Worm (Caenorhabditis elegans) whole organism, young adult: ENCODE data around the gene sru-7.
A peak's percentile ranks its signal among the peaks of the same experiment; 100 is the strongest.

Source experiments
- B0336.3 ChIP-seq: fragments of 200-800 bp; sonication (Bioruptor generic); IDR thresholded peaks from 2 replicates; pipeline ENCODE4 v1.3.6; 2022; ENCODE audit warnings: missing genetic modification characterization, missing compliant biosample characterization
- C06A6.2 ChIP-seq: fragments of 200-800 bp; sonication (Bioruptor generic); conservative IDR thresholded peaks from 2 replicates; pipeline ENCODE4 v1.3.6; 2022; ENCODE audit warnings: missing genetic modification characterization, missing compliant biosample characterization
- C17E4.6 ChIP-seq: fragments of 200-800 bp; sonication (Bioruptor generic); IDR thresholded peaks from 2 replicates; pipeline ENCODE4 v1.3.6; 2022; ENCODE audit warnings: missing genetic modification reagents, missing genetic modification characterization, missing compliant biosample characterization
- D2030.7 ChIP-seq: fragments of 200-800 bp; sonication (Bioruptor generic); IDR thresholded peaks from 2 replicates; pipeline ENCODE4 v1.3.6; 2022; ENCODE audit warnings: missing genetic modification reagents, missing genetic modification characterization, missing compliant biosample characterization
- F33H1.4 ChIP-seq: fragments of 200-800 bp; sonication (Bioruptor generic); IDR thresholded peaks from 2 replicates; pipeline ENCODE4 v1.3.6; 2022; ENCODE audit warnings: missing genetic modification reagents, missing genetic modification characterization, missing compliant biosample characterization
- F52B5.7 ChIP-seq: sonication (generic microtip); optimal IDR thresholded peaks from 2 replicates; lab custom pipeline; 2016; ENCODE audit warnings: mild to moderate bottlenecking, missing genetic modification characterization, missing compliant biosample characterization
- F55B11.4 ChIP-seq: sonication (generic microtip); optimal IDR thresholded peaks from 2 replicates; lab custom pipeline; 2016; ENCODE audit warnings: missing compliant biosample characterization, missing genetic modification characterization, borderline replicate concordance; ENCODE audit not compliant: insufficient read depth
- K12H6.12 ChIP-seq: fragments of 200-800 bp; sonication (Bioruptor generic); optimal IDR thresholded peaks from 2 replicates; lab custom pipeline; 2018; ENCODE audit warnings: mild to moderate bottlenecking, missing genetic modification characterization, missing compliant biosample characterization
- Y53G8AR.9 ChIP-seq: fragments of 200-800 bp; sonication (Bioruptor generic); conservative IDR thresholded peaks from 2 replicates; pipeline ENCODE4 v1.3.6; 2022; ENCODE audit warnings: missing genetic modification reagents, missing genetic modification characterization, missing compliant biosample characterization
- Y56A3A.18 ChIP-seq: fragments of 200-800 bp; sonication (Bioruptor generic); IDR thresholded peaks from 2 replicates; pipeline ENCODE4 v1.3.6; 2022; ENCODE audit warnings: missing genetic modification reagents, missing genetic modification characterization, missing compliant biosample characterization
- Y95B8A.8 ChIP-seq: fragments of 200-800 bp; sonication (Bioruptor generic); IDR thresholded peaks from 2 replicates; pipeline ENCODE4 v1.3.6; 2022; ENCODE audit warnings: missing genetic modification reagents, missing genetic modification characterization, missing compliant biosample characterization
- ZK185.1 ChIP-seq: sonication (generic microtip); optimal IDR thresholded peaks from 2 replicates; lab custom pipeline; 2016; ENCODE audit warnings: mild to moderate bottlenecking, missing genetic modification characterization, missing compliant biosample characterization; ENCODE audit not compliant: poor library complexity, severe bottlenecking
- attf-3 ChIP-seq: fragments of 200-800 bp; sonication (Bioruptor generic); conservative IDR thresholded peaks from 2 replicates; pipeline ENCODE4 v1.3.6; 2022; ENCODE audit warnings: missing genetic modification reagents, missing genetic modification characterization, missing compliant biosample characterization
- bed-2 ChIP-seq: fragments of 200-800 bp; sonication (Bioruptor generic); IDR thresholded peaks from 2 replicates; pipeline ENCODE4 v1.3.6; 2022; ENCODE audit warnings: missing genetic modification reagents, missing genetic modification characterization, missing compliant biosample characterization
- ccch-3 ChIP-seq: fragments of 200-800 bp; sonication (Bioruptor generic); optimal IDR thresholded peaks from 2 replicates; lab custom pipeline; 2018; ENCODE audit warnings: mild to moderate bottlenecking, missing genetic modification characterization, missing compliant biosample characterization
- cebp-2 ChIP-seq: fragments of 200-800 bp; sonication (Bioruptor generic); IDR thresholded peaks from 2 replicates; pipeline ENCODE4 v1.3.6; 2022; ENCODE audit warnings: missing genetic modification characterization, missing compliant biosample characterization
- ceh-27 ChIP-seq: fragments of 200-800 bp; sonication (Bioruptor generic); optimal IDR thresholded peaks from 2 replicates; lab custom pipeline; 2018; ENCODE audit warnings: mild to moderate bottlenecking, missing genetic modification characterization, moderate library complexity, missing compliant biosample characterization
- ceh-91 ChIP-seq: fragments of 200-800 bp; sonication (Bioruptor generic); IDR thresholded peaks from 2 replicates; pipeline ENCODE4 v1.3.6; 2022; ENCODE audit warnings: missing genetic modification reagents, missing genetic modification characterization, missing compliant biosample characterization
- dox-1 ChIP-seq: fragments of 200-800 bp; sonication (Bioruptor generic); IDR thresholded peaks from 2 replicates; pipeline ENCODE4 v1.3.6; 2022; ENCODE audit warnings: missing genetic modification reagents, missing genetic modification characterization, missing compliant biosample characterization
- egl-18 ChIP-seq: fragments of 200-800 bp; sonication (Bioruptor generic); IDR thresholded peaks from 2 replicates; pipeline ENCODE4 v1.3.6; 2022; ENCODE audit warnings: missing genetic modification reagents, missing genetic modification characterization, missing compliant biosample characterization
- egl-44 ChIP-seq: fragments of 200-800 bp; sonication (Bioruptor generic); IDR thresholded peaks from 2 replicates; pipeline ENCODE4 v1.3.6; 2022; ENCODE audit warnings: missing genetic modification reagents, missing genetic modification characterization, missing compliant biosample characterization
- hlh-12 ChIP-seq: sonication (generic microtip); optimal IDR thresholded peaks from 2 replicates; lab custom pipeline; 2016; ENCODE audit warnings: missing genetic modification characterization, missing compliant biosample characterization
- hmg-20 ChIP-seq: fragments of 200-800 bp; sonication (Bioruptor generic); IDR thresholded peaks from 2 replicates; pipeline ENCODE4 v1.3.6; 2022; ENCODE audit warnings: missing genetic modification reagents, missing genetic modification characterization, missing compliant biosample characterization
- lag-1 ChIP-seq: fragments of 200-800 bp; sonication (Bioruptor generic); IDR thresholded peaks from 2 replicates; pipeline ENCODE4 v1.3.6; 2022; ENCODE audit warnings: missing genetic modification reagents, missing genetic modification characterization, missing compliant biosample characterization
- lin-26 ChIP-seq: fragments of 200-800 bp; sonication (Bioruptor generic); IDR thresholded peaks from 2 replicates; pipeline ENCODE4 v1.3.6; 2022; ENCODE audit warnings: missing genetic modification reagents, missing genetic modification characterization, missing compliant biosample characterization
- lin-35 ChIP-seq, 3 experiments: fragments of 150-350 bp in 2 of 3; sonication (generic microtip) in 1 of 3; optimal IDR thresholded peaks; 2 replicates each; lab custom pipeline; 2014 to 2018; ENCODE audit warnings: missing biosample characterization in 3 of 3, missing genetic modification characterization in 3 of 3, missing genetic modification reagents in 3 of 3
- lin-40 ChIP-seq: sonication (generic microtip); optimal IDR thresholded peaks from 2 replicates; lab custom pipeline; 2016; ENCODE audit warnings: missing genetic modification characterization, mild to moderate bottlenecking, missing compliant biosample characterization, missing genotype, missing genetic modification reagents
- lin-54 ChIP-seq: fragments of 200-800 bp; sonication (Bioruptor generic); optimal IDR thresholded peaks from 2 replicates; lab custom pipeline; 2018; ENCODE audit warnings: mild to moderate bottlenecking, missing genetic modification characterization, missing compliant biosample characterization
- lsl-1 ChIP-seq: fragments of 200-800 bp; sonication (Bioruptor generic); optimal IDR thresholded peaks from 2 replicates; lab custom pipeline; 2018; ENCODE audit warnings: mild to moderate bottlenecking, missing genetic modification characterization, moderate library complexity, missing compliant biosample characterization
- madf-6 ChIP-seq: fragments of 200-800 bp; sonication (Bioruptor generic); IDR thresholded peaks from 2 replicates; pipeline ENCODE4 v1.3.6; 2022; ENCODE audit warnings: missing genetic modification reagents, missing genetic modification characterization, missing compliant biosample characterization
- mel-28 ChIP-seq: sonication (generic microtip); optimal IDR thresholded peaks from 2 replicates; lab custom pipeline; 2016; ENCODE audit warnings: borderline replicate concordance, mild to moderate bottlenecking, missing genetic modification characterization, missing compliant biosample characterization
- nhr-90 ChIP-seq: sonication (generic microtip); optimal IDR thresholded peaks from 2 replicates; lab custom pipeline; 2016; ENCODE audit warnings: missing genotype, mild to moderate bottlenecking, missing genetic modification characterization, missing compliant biosample characterization
- pbrm-1 ChIP-seq: fragments of 200-800 bp; sonication (Bioruptor generic); IDR thresholded peaks from 2 replicates; pipeline ENCODE4 v1.3.6; 2022; ENCODE audit warnings: missing genetic modification reagents, missing genetic modification characterization, missing compliant biosample characterization
- rcor-1 ChIP-seq: fragments of 200-800 bp; sonication (Bioruptor generic); IDR thresholded peaks from 2 replicates; pipeline ENCODE4 v1.3.6; 2022; ENCODE audit warnings: missing genetic modification reagents, missing genetic modification characterization, missing compliant biosample characterization
- rec-8 ChIP-seq, 2 experiments: sonication (generic microtip); optimal IDR thresholded peaks; 2 replicates each; lab custom pipeline; 2016; ENCODE audit warnings: mild to moderate bottlenecking in 2 of 2, missing genetic modification characterization in 2 of 2, missing genetic modification reagents in 2 of 2, missing genotype in 2 of 2, missing biosample characterization in 1 of 2, missing compliant biosample characterization in 1 of 2, moderate library complexity in 1 of 2
- sdz-38 ChIP-seq: sonication (generic microtip); optimal IDR thresholded peaks from 2 replicates; lab custom pipeline; 2016; ENCODE audit warnings: missing genotype, missing genetic modification characterization, missing compliant biosample characterization
- snpc-1.3 ChIP-seq: sonication (generic microtip); optimal IDR thresholded peaks from 2 replicates; lab custom pipeline; 2017; ENCODE audit warnings: missing genetic modification characterization, mild to moderate bottlenecking, missing compliant biosample characterization, antibody characterized with exemption, moderate library complexity, missing genotype, missing genetic modification reagents; ENCODE audit not compliant: insufficient read depth
- snpc-4 ChIP-seq, 5 experiments: fragments of 150-350 bp in 1 of 5; sonication (generic microtip) in 4 of 5; optimal IDR thresholded peaks; 2 replicates each; lab custom pipeline; 2014 to 2018; ENCODE audit warnings: missing genetic modification characterization in 5 of 5, missing biosample characterization in 3 of 5, antibody characterized with exemption in 2 of 5, mild to moderate bottlenecking in 2 of 5, missing compliant biosample characterization in 2 of 5, missing genotype in 2 of 5, moderate library complexity in 2 of 5, missing genetic modification reagents in 1 of 5
- sptf-2 ChIP-seq: fragments of 200-800 bp; sonication (Bioruptor generic); optimal IDR thresholded peaks from 2 replicates; lab custom pipeline; 2018; ENCODE audit warnings: mild to moderate bottlenecking, missing genetic modification characterization, missing compliant biosample characterization
- tbp1 ChIP-seq: fragments of 200-800 bp; sonication (Bioruptor generic); optimal IDR thresholded peaks from 2 replicates; lab custom pipeline; 2018; ENCODE audit warnings: mild to moderate bottlenecking, missing genetic modification characterization, missing compliant biosample characterization
- tbx-9 ChIP-seq: sonication (generic microtip); optimal IDR thresholded peaks from 2 replicates; lab custom pipeline; 2016; ENCODE audit warnings: borderline replicate concordance, missing genetic modification characterization, inconsistent platforms, missing compliant biosample characterization
- tlf-1 ChIP-seq: fragments of 200-800 bp; sonication (Bioruptor generic); optimal IDR thresholded peaks from 2 replicates; lab custom pipeline; 2018; ENCODE audit warnings: mild to moderate bottlenecking, missing genetic modification characterization, missing compliant biosample characterization
- unc-130 ChIP-seq: sonication (generic microtip); optimal IDR thresholded peaks from 2 replicates; lab custom pipeline; 2016; ENCODE audit warnings: missing genetic modification reagents, missing genetic modification characterization, missing compliant biosample characterization
- ztf-25 ChIP-seq: fragments of 200-800 bp; sonication (Bioruptor generic); IDR thresholded peaks from 2 replicates; pipeline ENCODE4 v1.3.6; 2022; ENCODE audit warnings: missing genetic modification reagents, missing genetic modification characterization, missing compliant biosample characterization
- ztf-6 ChIP-seq: fragments of 200-800 bp; sonication (Bioruptor generic); IDR thresholded peaks from 2 replicates; pipeline ENCODE4 v1.3.6; 2022; ENCODE audit warnings: missing genetic modification reagents, missing genetic modification characterization, missing compliant biosample characterization

The sru-7 gene

ce11 chrIV:8510534-8510933 is 18.2 kb downstream of the sru-7 start, which contains the start of gene tag-77 (continued):
- TF ChIP-seq B0336.3, result 0 out of 2 replicates have a peak, but pooled peaks have one; percentile 21
- TF ChIP-seq sdz-38 (tag; lab: Kevin White, UChicago), result no peak
- no peak for TF ChIP-seq Y53G8AR.9 (GFP tag; lab: Robert Waterston, UW)
- TF ChIP-seq sptf-2 (GFP tag; lab: Kevin White, UChicago), result no peak
- no peak for TF ChIP-seq lag-1
- TF ChIP-seq, all 124 proteins: peak for 5

ce11 chrIV:8511056-8511455 is 18.7 kb downstream of the sru-7 start, which contains the start of gene mes-6:
TSS of gene mes-6 (plus strand) at chrIV:8511284.
- TF ChIP-seq ZK185.1 (tag; lab: Kevin White, UChicago), result peak; percentile 53
- no peak for TF ChIP-seq ztf-25 (GFP tag; lab: Robert Waterston, UW)
- TF ChIP-seq lin-54 (GFP tag; lab: Kevin White, UChicago), result peak; percentile 75
- no peak for TF ChIP-seq nhr-90 (tag; lab: Kevin White, UChicago)
- TF ChIP-seq cebp-2, result no peak
- peak; percentile 28; the same call in 1 of the 2 replicates for TF ChIP-seq Y95B8A.8 (GFP tag; lab: Robert Waterston, UW)
- TF ChIP-seq snpc-1.3 (tag; lab: Kevin White, UChicago), result peak; percentile 55
- TF ChIP-seq lsl-1 (GFP tag; lab: Kevin White, UChicago), result peak; percentile 72
- TF ChIP-seq egl-18 (GFP tag; lab: Robert Waterston, UW), result no peak
- no peak for TF ChIP-seq mel-28 (tag; lab: Kevin White, UChicago)
- no peak for TF ChIP-seq rec-8 (tag; optimal IDR thresholded peaks at IDR 0.05; lab: Kevin White, UChicago)
- TF ChIP-seq egl-44 (GFP tag; lab: Robert Waterston, UW), result no peak
- TF ChIP-seq madf-6 (GFP tag; lab: Robert Waterston, UW), result peak; percentile 89
- no peak for TF ChIP-seq lin-40 (tag; lab: Kevin White, UChicago)
- TF ChIP-seq K12H6.12 (tag; lab: Kevin White, UChicago), result no peak
- 0 out of 2 replicates have a peak, but pooled peaks have one; percentile 5 for TF ChIP-seq rcor-1 (GFP tag; lab: Robert Waterston, UW)
- no peak for TF ChIP-seq C06A6.2 (GFP tag; lab: Robert Waterston, UW)
- no peak for TF ChIP-seq bed-2 (GFP tag; lab: Robert Waterston, UW)
- no peak for TF ChIP-seq ztf-6
- TF ChIP-seq F33H1.4 (GFP tag; lab: Robert Waterston, UW), result peak; percentile 92
- no peak for TF ChIP-seq lin-26 (GFP tag; lab: Robert Waterston, UW)
- TF ChIP-seq C17E4.6 (GFP tag; lab: Robert Waterston, UW), result no peak
- TF ChIP-seq attf-3, result no peak
- TF ChIP-seq ceh-27 (GFP tag; lab: Kevin White, UChicago), result no peak
- TF ChIP-seq tlf-1, result no peak
- no peak for TF ChIP-seq snpc-4 (GFP tag; optimal IDR thresholded peaks at IDR 0.05; lab: Kevin White, UChicago)
- TF ChIP-seq snpc-4 (tag; optimal IDR thresholded peaks at IDR 0.05; lab: Kevin White, UChicago), result peak in 1 of 4 experiments; percentile 71
- TF ChIP-seq sdz-38 (tag; lab: Kevin White, UChicago), result no peak
- TF ChIP-seq dox-1 (GFP tag; lab: Robert Waterston, UW), result peak; percentile 51
- TF ChIP-seq F52B5.7 (tag; lab: Kevin White, UChicago), result no peak
- TF ChIP-seq tbx-9 (tag; lab: Kevin White, UChicago), result no peak
- TF ChIP-seq unc-130, result peak; percentile 38
- TF ChIP-seq tbp1 (GFP tag; lab: Kevin White, UChicago), result peak; percentile 20
- no peak for TF ChIP-seq hlh-12
- TF ChIP-seq F55B11.4 (tag; lab: Kevin White, UChicago), result no peak
- TF ChIP-seq pbrm-1 (GFP tag; lab: Robert Waterston, UW), result no peak
- TF ChIP-seq ceh-91 (GFP tag; lab: Robert Waterston, UW), result peak; percentile 85
- peak in 2 of 3 experiments; percentile 44 to 75 for TF ChIP-seq lin-35 (GFP tag; optimal IDR thresholded peaks at IDR 0.05; lab: Kevin White, UChicago)
- TF ChIP-seq hmg-20, result no peak
- no peak for TF ChIP-seq ccch-3 (GFP tag; lab: Kevin White, UChicago)
- TF ChIP-seq Y56A3A.18 (GFP tag; lab: Robert Waterston, UW), result no peak
- no peak for TF ChIP-seq B0336.3
- peak; percentile 70 for TF ChIP-seq D2030.7 (GFP tag; lab: Robert Waterston, UW)
